Fruit fly (Drosophila melanogaster) whole organism, pupa: ENCODE results near the gene CG42752.

Source experiments
- CG10348 ChIP-seq: fragments of 200-800 bp; sonication (Bioruptor generic); IDR thresholded peaks from 2 replicates; pipeline ENCODE4 v1.3.6; 2022; ENCODE audit warnings: missing biosample characterization, missing genetic modification characterization
- CG8301 ChIP-seq: fragments of 200-800 bp; sonication (Bioruptor generic); optimal IDR thresholded peaks from 2 replicates; lab custom pipeline; 2018; ENCODE audit warnings: missing biosample characterization, mild to moderate bottlenecking, missing genetic modification characterization
- Ets98B ChIP-seq: fragments of 200-800 bp; sonication (Bioruptor generic); IDR thresholded peaks from 2 replicates; pipeline ENCODE4 v1.3.6; 2022; ENCODE audit warnings: missing biosample characterization, missing genetic modification characterization
- Snoo ChIP-seq: fragments of 200-800 bp; sonication (Bioruptor generic); optimal IDR thresholded peaks from 3 replicates; lab custom pipeline; 2017; ENCODE audit warnings: missing biosample characterization, mild to moderate bottlenecking, missing genetic modification characterization, inconsistent platforms
- fd96Ca ChIP-seq: fragments of 200-800 bp; sonication (Bioruptor generic); IDR thresholded peaks from 3 replicates; pipeline ENCODE4 v1.3.6; 2022; ENCODE audit warnings: missing biosample characterization, missing genetic modification characterization
- rn ChIP-seq: fragments of 200-800 bp; sonication (Bioruptor generic); IDR thresholded peaks from 2 replicates; pipeline ENCODE4 v1.3.6; 2022; ENCODE audit warnings: missing biosample characterization, missing genetic modification characterization

dm6 chr2L:18705617-18706046 lies 34.3 kb downstream of the CG42752 start, which contains the start of gene Jwa:
- TF ChIP-seq CG10348 (GFP tag; lab: Robert Waterston, UW) (peak; percentile 99), Snoo (tag; lab: Kevin White, UChicago) (peak; percentile 72), rn (GFP tag; lab: Robert Waterston, UW) (peak; percentile 77), CG8301 (peak; percentile 53), fd96Ca (GFP tag; lab: Robert Waterston, UW) (peak; percentile 91), Ets98B (GFP tag; lab: Robert Waterston, UW) (peak; percentile 78)
